Fruit fly (Drosophila melanogaster) S2 (cell line): ENCODE results near the gene mirr.
A peak's percentile ranks its signal among the peaks of the same experiment; 100 is the strongest.

Source experiments
- CG8478 ChIP-seq: fragments of >200 bp; optimal IDR thresholded peaks from 2 replicates; lab custom pipeline; 2018
- CTCF ChIP-seq, 2 experiments: fragments of >200 bp; optimal IDR thresholded peaks; 2 replicates each; lab custom pipeline; 2018

- TF ChIP-seq CTCF (optimal IDR thresholded peaks at IDR 0.05; lab: Kevin White, UChicago) = peak in 1 of 2 experiments; percentile 18
- no peak for TF ChIP-seq CG8478 (lab: Kevin White, UChicago)
These were observed 39.3 kb downstream of the mirr start for dm6 chr3L:12732742-12733141.
